Fruit fly (Drosophila melanogaster): Measurements from ENCODE around the gene Itgbn.

dm6 chr2L:21073818-21074217, 21.0 kb downstream of the Itgbn start:
- TF ChIP-seq ey (GFP tag; optimal IDR thresholded peaks at IDR 0.05) (no peak), psq (GFP tag; optimal IDR thresholded peaks at IDR 0.05) (no peak), br (GFP tag; optimal IDR thresholded peaks at IDR 0.05) (no peak), lola (GFP tag; optimal IDR thresholded peaks at IDR 0.05) (no peak), Dif (GFP tag; optimal IDR thresholded peaks at IDR 0.05; ENCODE audit: partially characterized antibody) (no peak), dl (GFP tag; optimal IDR thresholded peaks at IDR 0.05; ENCODE audit: insufficient read depth in 1 of 2, partially characterized antibody in 2 of 2) (no peak), CG9705 (GFP tag; optimal IDR thresholded peaks at IDR 0.05) (no peak), Hr83 (GFP tag; optimal IDR thresholded peaks at IDR 0.05; ENCODE audit: poor library complexity, severe bottlenecking) (no peak), rgr (GFP tag; optimal IDR thresholded peaks at IDR 0.05) (no peak), Myc (optimal IDR thresholded peaks at IDR 0.05) (no peak), Jra (GFP tag; optimal IDR thresholded peaks at IDR 0.05) (no peak), dsf (GFP tag; optimal IDR thresholded peaks at IDR 0.05; ENCODE audit: borderline replicate concordance) (no peak), usp (GFP tag; optimal IDR thresholded peaks at IDR 0.05) (no peak)
